Fruit fly (Drosophila melanogaster): ENCODE results near the gene CG3407.

DNA sequence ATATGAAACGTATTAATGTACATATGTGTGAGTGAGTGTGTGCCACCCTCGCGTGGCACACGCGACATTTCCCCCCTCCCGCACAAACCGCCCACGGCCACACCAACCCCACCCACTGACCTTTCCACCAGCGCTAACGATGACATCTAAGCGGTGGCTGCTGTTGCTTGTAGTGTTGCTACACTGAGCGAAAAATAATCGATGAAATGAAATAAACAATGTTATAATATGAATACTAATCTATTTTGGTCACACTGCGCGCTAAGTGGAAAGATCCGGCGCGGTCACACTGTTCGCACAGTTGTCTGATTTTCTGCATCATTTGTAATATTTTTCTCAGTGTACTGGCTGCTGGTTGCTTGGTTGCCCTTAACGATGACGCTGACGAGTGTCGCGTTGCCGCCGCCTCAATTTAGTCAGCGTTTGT lies 19.1 kb upstream of the CG3407 start:
- TF ChIP-seq ttk (optimal IDR thresholded peaks at IDR 0.05) (no peak), insv (optimal IDR thresholded peaks at IDR 0.05) (no peak), psq (optimal IDR thresholded peaks at IDR 0.05) (no peak), h (optimal IDR thresholded peaks at IDR 0.05) (no peak)

Data from Kc167 (cell line).